Worm (Caenorhabditis elegans): ENCODE results near the gene repo-1.

DNA sequence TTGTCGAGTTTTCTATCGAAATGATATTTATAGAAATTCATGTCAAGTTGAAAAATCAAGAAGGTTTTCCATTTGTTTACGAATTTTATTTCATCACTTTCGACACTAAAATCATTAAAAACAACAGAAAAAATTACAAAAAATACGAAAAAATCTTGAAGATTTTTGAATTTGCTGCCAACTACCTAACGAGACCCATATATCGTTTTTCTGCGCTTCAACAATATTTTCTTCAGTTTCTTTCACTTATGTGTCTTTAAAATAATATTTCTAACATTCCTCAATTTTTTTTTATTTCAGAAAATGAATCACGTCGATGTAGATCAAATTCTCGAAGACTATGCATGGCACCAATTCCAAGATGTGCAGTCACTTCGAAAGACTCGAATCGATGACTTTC lies 44.9 kb downstream of the repo-1 start, which contains the start of gene lin-24:
- TF ChIP-seq cnd-1 (tag; optimal IDR thresholded peaks at IDR 0.05), result no peak
- no peak for TF ChIP-seq unc-39 (tag; optimal IDR thresholded peaks at IDR 0.05)
- no peak for TF ChIP-seq bed-3 (GFP tag; optimal IDR thresholded peaks at IDR 0.05)
- TF ChIP-seq drap-1 (GFP tag; optimal IDR thresholded peaks at IDR 0.05), result no peak
- no peak for TF ChIP-seq elt-3 (tag; optimal IDR thresholded peaks at IDR 0.05)
- no peak for TF ChIP-seq mab-5 (tag; optimal IDR thresholded peaks at IDR 0.05)
